Worm (Caenorhabditis elegans): ENCODE results near the gene C36B7.4.

DNA sequence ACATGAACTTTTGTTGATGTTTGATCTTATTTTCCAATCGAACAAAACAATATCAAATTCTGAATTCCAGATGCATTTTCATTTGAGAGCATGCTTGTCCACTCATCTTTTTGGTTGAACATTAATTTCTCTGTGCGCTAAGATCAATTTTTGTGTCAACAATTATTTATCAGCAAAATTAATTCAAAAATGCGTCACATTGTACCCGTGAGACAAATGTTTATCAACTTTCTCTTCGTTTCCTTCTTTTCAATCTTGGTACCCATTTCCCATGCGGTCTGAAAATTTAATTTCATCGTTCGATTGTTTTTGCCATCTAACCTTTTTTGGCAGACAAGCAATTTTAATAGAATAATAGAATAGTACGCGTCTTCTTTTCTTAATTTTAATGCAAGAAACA is 38.2 kb upstream of the C36B7.4 start:
- no peak for TF ChIP-seq med-1 (GFP tag; optimal IDR thresholded peaks at IDR 0.05; ENCODE audit: insufficient read depth)
- TF ChIP-seq flt-1 (GFP tag; IDR thresholded peaks at IDR 0.05) = no peak
- TF ChIP-seq cog-1 (tag; optimal IDR thresholded peaks at IDR 0.05) = no peak
- TF ChIP-seq ref-1 (GFP tag; conservative IDR thresholded peaks at IDR 0.05) = no peak
- TF ChIP-seq tab-1 (GFP tag; IDR thresholded peaks at IDR 0.05) = no peak
- TF ChIP-seq ztf-29 (GFP tag; IDR thresholded peaks at IDR 0.05) = no peak
- TF ChIP-seq klf-2 (GFP tag; conservative IDR thresholded peaks at IDR 0.05) = no peak
- no peak for TF ChIP-seq ztf-23 (GFP tag; IDR thresholded peaks at IDR 0.05)

Measured in whole organism, midembryonic.